Worm (Caenorhabditis elegans): ENCODE results near the gene ZK177.9.

The ZK177.9 gene

DNA sequence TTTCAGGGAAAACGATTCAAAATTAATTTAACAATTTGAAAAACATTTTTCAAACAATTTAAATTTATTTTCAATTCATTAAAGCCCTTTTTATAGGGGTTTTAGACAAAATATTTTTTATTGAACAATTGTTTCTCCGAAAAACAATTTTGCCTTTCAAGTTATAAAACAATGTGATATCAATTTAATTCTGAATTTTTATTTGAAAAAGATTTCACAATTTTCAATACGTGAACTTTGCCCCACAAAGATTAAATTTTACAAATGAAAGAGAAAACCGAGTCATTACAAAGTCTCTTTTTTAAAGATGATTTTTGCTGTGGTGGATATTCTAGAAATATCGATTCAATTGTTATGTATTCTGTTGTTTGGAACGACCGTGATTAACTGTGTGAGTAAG is 1.4 kb upstream of the ZK177.9 start, which contains the start of gene ZK177.2:
Gene ZK177.2 (plus strand): TSS at position 301 of the 400 bp plus-strand sequence.
- TF ChIP-seq elt-3 (tag; optimal IDR thresholded peaks at IDR 0.05) (no peak), nhr-19 (GFP tag; conservative IDR thresholded peaks at IDR 0.05) (no peak), zag-1 (tag; optimal IDR thresholded peaks at IDR 0.05) (no peak), lin-14 (GFP tag; optimal IDR thresholded peaks at IDR 0.05) (no peak), C04F5.9 (tag; optimal IDR thresholded peaks at IDR 0.05) (no peak), C16A3.4 (tag; optimal IDR thresholded peaks at IDR 0.05) (no peak), unc-130 (tag; optimal IDR thresholded peaks at IDR 0.05) (no peak), nhr-77 (tag; optimal IDR thresholded peaks at IDR 0.05) (no peak), hlh-4 (tag; optimal IDR thresholded peaks at IDR 0.05) (no peak), nhr-28 (tag; optimal IDR thresholded peaks at IDR 0.05) (no peak), blmp-1 (tag; optimal IDR thresholded peaks at IDR 0.05) (no peak), pag-3 (tag; optimal IDR thresholded peaks at IDR 0.05; ENCODE audit: borderline replicate concordance, insufficient read depth) (no peak), zip-4 (GFP tag; optimal IDR thresholded peaks at IDR 0.05) (no peak), alr-1 (tag; optimal IDR thresholded peaks at IDR 0.05; ENCODE audit: borderline replicate concordance) (no peak)

DNA sequence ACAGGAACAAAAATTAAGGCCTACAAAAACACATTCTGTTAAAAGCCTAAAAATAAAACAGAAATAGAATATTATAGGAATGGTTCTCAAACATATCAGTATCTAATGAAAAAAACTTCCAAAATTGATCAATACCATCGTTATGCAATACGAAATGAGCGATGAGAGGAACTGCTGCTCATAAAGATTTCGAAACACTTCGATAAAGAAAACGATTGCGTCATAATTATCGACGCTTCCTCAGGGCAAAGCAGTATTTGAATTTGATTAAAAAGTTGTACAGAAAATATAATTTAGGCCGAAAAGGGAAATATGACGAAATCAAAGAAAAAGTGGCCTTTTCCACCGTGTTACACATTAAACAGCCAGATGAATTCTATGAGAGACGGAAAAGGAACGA is 512 bp upstream of the ZK177.9 start:
- TF ChIP-seq nhr-90 (tag; optimal IDR thresholded peaks at IDR 0.05; ENCODE audit: poor library complexity) (no peak), nhr-84 (tag; optimal IDR thresholded peaks at IDR 0.05) (no peak), lin-15B (tag; optimal IDR thresholded peaks at IDR 0.05) (no peak), pag-3 (tag; optimal IDR thresholded peaks at IDR 0.05; ENCODE audit: borderline replicate concordance, insufficient read depth) (no peak), pax-3 (tag; optimal IDR thresholded peaks at IDR 0.05) (no peak), snpc-4 (tag; optimal IDR thresholded peaks at IDR 0.05) (no peak), nhr-28 (tag; optimal IDR thresholded peaks at IDR 0.05) (no peak), efl-1 (optimal IDR thresholded peaks at IDR 0.05) (no peak), efl-1 (GFP tag; optimal IDR thresholded peaks at IDR 0.05 in 1 of 2) (no peak), ceh-90 (tag; optimal IDR thresholded peaks at IDR 0.05) (no peak), pqm-1 (tag; optimal IDR thresholded peaks at IDR 0.05) (no peak), C04F5.9 (tag; optimal IDR thresholded peaks at IDR 0.05) (no peak), unc-30 (tag; optimal IDR thresholded peaks at IDR 0.05) (no peak), skn-1 (tag; optimal IDR thresholded peaks at IDR 0.05) (no peak), mab-9 (GFP tag; IDR thresholded peaks at IDR 0.05) (no peak), swsn-7 (tag; optimal IDR thresholded peaks at IDR 0.05) (no peak), sox-4 (tag; optimal IDR thresholded peaks at IDR 0.05) (no peak), nhr-11 (tag; optimal IDR thresholded peaks at IDR 0.05) (no peak), aly-2 (tag; optimal IDR thresholded peaks at IDR 0.05) (no peak), hlh-4 (tag; optimal IDR thresholded peaks at IDR 0.05) (no peak), nhr-237 (tag; optimal IDR thresholded peaks at IDR 0.05) (no peak)

DNA sequence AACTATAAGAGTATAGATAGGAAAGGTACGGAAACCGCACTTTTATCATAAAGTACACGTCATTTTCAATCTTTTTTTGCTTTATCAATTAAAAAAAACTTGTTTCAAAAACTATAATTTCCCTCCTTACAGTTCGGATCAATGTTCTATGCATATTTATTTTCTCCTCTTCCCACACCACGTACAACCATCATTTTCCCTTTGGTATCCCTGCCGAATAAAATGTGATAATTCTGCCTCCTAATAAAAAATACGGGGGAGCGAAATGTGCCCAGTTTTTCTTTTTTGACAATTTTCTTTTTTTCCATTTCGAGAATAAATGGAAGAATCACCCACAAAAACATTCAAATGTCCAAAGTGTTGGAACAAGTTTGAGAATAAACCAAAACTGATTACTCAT is 2.0 kb downstream of the ZK177.9 start, which contains the start of gene ZK177.3:
Gene ZK177.3 (plus strand): TSS at position 301 of the 400 bp plus-strand sequence.
- TF ChIP-seq elt-2 (tag; optimal IDR thresholded peaks at IDR 0.05) (peak; percentile 34), mab-9 (GFP tag; IDR thresholded peaks at IDR 0.05) (no peak), efl-1 (optimal IDR thresholded peaks at IDR 0.05) (no peak), efl-1 (GFP tag; optimal IDR thresholded peaks at IDR 0.05 in 1 of 2) (peak in 1 of 2 experiments; percentile 47), zag-1 (tag; optimal IDR thresholded peaks at IDR 0.05) (no peak), nhr-237 (tag; optimal IDR thresholded peaks at IDR 0.05) (no peak)

DNA sequence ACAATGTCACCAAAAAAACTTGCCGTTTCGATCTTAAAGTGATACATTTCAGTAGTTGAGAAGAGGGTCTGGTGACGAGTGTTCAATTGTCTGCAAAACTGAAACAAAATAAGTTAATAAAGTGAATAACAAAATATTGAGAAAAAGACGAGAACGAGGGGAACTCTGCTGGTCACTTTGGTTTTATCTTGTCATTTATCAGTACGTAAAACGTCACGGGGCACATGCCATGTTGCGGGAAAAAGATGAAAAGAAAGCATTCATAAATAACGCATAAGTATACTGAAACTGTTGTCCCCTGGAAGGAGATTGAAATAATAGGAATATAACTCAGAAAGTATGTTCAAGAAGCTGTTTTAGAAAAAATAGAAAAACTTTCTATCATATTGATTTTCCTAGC is 2.7 kb downstream of the ZK177.9 start, which contains the start of gene sahd-1:
Gene sahd-1 (minus strand): TSS at position 100 of the 400 bp plus-strand sequence.
- TF ChIP-seq unc-130 (tag; optimal IDR thresholded peaks at IDR 0.05) (no peak), hpl-2 (GFP tag; optimal IDR thresholded peaks at IDR 0.05) (no peak), elt-2 (tag; optimal IDR thresholded peaks at IDR 0.05) (peak; percentile 53)

DNA sequence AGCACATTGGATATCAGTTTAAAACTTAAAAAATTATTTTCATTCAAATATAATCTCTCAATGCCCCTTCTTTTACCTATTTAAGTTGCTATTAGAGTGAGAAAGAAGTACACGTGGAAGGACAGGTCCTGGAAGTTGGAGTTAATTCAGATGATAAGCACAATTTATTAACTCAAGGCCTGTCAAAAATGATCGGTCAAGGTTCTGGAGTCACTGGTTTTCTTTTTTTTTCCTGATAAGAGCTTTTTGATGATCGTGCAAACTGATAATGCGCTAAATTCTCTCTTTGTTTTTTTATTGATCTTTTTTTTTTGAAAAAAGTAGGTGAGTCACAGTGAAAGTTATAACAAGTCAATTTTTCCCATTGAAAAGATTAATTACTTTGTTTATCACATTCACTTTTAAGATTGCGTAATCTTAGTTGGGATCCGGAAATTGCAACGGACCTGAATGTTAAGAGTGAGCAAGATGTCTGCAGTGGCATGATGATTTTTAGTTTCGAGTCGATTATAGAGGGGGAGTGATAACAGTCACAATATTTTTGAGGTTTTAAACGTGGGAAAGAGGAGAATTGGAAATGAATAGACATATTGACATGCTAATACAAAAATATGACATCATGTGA is 5.0 kb downstream of the ZK177.9 start:
- TF ChIP-seq lin-35 (GFP tag; optimal IDR thresholded peaks at IDR 0.05) (peak in 1 of 2 experiments; percentile 35), tbx-2 (tag; optimal IDR thresholded peaks at IDR 0.05) (no peak), sptf-1 (tag; optimal IDR thresholded peaks at IDR 0.05) (no peak), unc-98 (GFP tag; IDR thresholded peaks at IDR 0.05) (no peak), pqm-1 (tag; optimal IDR thresholded peaks at IDR 0.05) (peak; percentile 19), efl-1 (optimal IDR thresholded peaks at IDR 0.05) (no peak), efl-1 (GFP tag; optimal IDR thresholded peaks at IDR 0.05 in 1 of 2) (peak in 1 of 2 experiments; percentile 74), F16B12.6 (tag; optimal IDR thresholded peaks at IDR 0.05) (no peak), elt-2 (tag; optimal IDR thresholded peaks at IDR 0.05) (peak; percentile 99), nhr-12 (tag; optimal IDR thresholded peaks at IDR 0.05) (no peak), pax-3 (tag; optimal IDR thresholded peaks at IDR 0.05) (no peak)
